Worm (Caenorhabditis elegans) whole organism, L3 larva: ENCODE data around the gene C08F8.15.

ENCODE experiments used
- aly-2 ChIP-seq: fragments of 150-350 bp; optimal IDR thresholded peaks from 2 replicates; lab custom pipeline; 2014; ENCODE audit warnings: missing biosample characterization, missing genetic modification characterization
- ceh-82 ChIP-seq: fragments of 150-350 bp; optimal IDR thresholded peaks from 2 replicates; lab custom pipeline; 2014; ENCODE audit warnings: missing biosample characterization, missing genetic modification characterization
- elt-1 ChIP-seq: fragments of 150-350 bp; optimal IDR thresholded peaks from 2 replicates; lab custom pipeline; 2014; ENCODE audit warnings: missing biosample characterization, missing genetic modification characterization
- elt-3 ChIP-seq, 3 experiments: fragments of 150-350 bp in 1 of 3; sonication (generic microtip) in 2 of 3; optimal IDR thresholded peaks; 2 replicates in 2 of 3; 4 replicates in 1 of 3; lab custom pipeline; 2014 to 2017; ENCODE audit warnings: missing biosample characterization in 3 of 3, missing genetic modification characterization in 3 of 3
- hmg-11 ChIP-seq: sonication (generic microtip); optimal IDR thresholded peaks from 2 replicates; lab custom pipeline; 2016; ENCODE audit warnings: missing genetic modification characterization, missing compliant biosample characterization
- lsy-12 ChIP-seq: sonication (generic microtip); optimal IDR thresholded peaks from 2 replicates; lab custom pipeline; 2016; ENCODE audit warnings: mild to moderate bottlenecking, missing genetic modification characterization, missing compliant biosample characterization
- nhr-25 ChIP-seq: sonication (generic microtip); optimal IDR thresholded peaks from 2 replicates; lab custom pipeline; 2017; ENCODE audit warnings: missing biosample characterization, missing genetic modification characterization
- nhr-76 ChIP-seq: fragments of 150-350 bp; sonication (generic microtip); optimal IDR thresholded peaks from 5 replicates; lab custom pipeline; 2014; ENCODE audit warnings: missing biosample characterization, missing genetic modification characterization
- nhr-77 ChIP-seq: fragments of 150-350 bp; optimal IDR thresholded peaks from 2 replicates; lab custom pipeline; 2014; ENCODE audit warnings: missing biosample characterization, missing genetic modification characterization
- pqm-1 ChIP-seq: fragments of 150-350 bp; optimal IDR thresholded peaks from 2 replicates; lab custom pipeline; 2017; ENCODE audit warnings: missing biosample characterization, missing genetic modification characterization, inconsistent platforms
- skn-1 ChIP-seq: fragments of 150-350 bp; optimal IDR thresholded peaks from 2 replicates; lab custom pipeline; 2014; ENCODE audit warnings: missing biosample characterization, missing genetic modification characterization
- snpc-4 ChIP-seq: fragments of 150-350 bp; optimal IDR thresholded peaks from 2 replicates; lab custom pipeline; 2014; ENCODE audit warnings: missing biosample characterization, missing genetic modification characterization
- unc-62 ChIP-seq: fragments of 150-350 bp; sonication (generic microtip); optimal IDR thresholded peaks from 4 replicates; lab custom pipeline; 2014; ENCODE audit warnings: missing biosample characterization, missing genetic modification reagents, missing genetic modification characterization
- ztf-11 ChIP-seq: fragments of 150-350 bp; optimal IDR thresholded peaks from 2 replicates; lab custom pipeline; 2014; ENCODE audit warnings: missing biosample characterization, missing genetic modification characterization

DNA sequence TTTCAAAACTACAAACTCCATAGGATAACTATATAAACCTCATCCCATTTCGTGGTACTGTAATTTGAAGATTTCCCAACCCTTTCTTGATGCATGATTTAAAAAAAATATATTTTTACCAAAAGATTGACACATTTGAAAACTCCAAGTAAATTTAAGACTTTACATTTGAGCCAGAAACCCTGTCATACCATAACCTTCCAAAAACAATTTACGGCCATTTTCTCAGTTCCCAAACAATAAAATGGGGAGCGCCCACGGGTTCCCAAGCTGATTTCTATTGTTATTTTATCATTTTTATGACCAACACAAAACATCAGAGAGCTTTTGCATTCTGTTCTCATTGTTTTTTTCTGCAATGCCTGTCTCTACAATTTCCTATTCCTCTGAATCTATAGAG is 48.0 kb downstream of the C08F8.15 start, which contains the start of gene clc-9:
- TF ChIP-seq skn-1 (tag; lab: Kevin White, UChicago), result no peak
- no peak for TF ChIP-seq aly-2 (tag; lab: Kevin White, UChicago)
- TF ChIP-seq nhr-76, result no peak
- no peak for TF ChIP-seq nhr-77 (tag; lab: Kevin White, UChicago)
- no peak for TF ChIP-seq ztf-11
- no peak for TF ChIP-seq ceh-82 (tag; lab: Kevin White, UChicago)
- no peak for TF ChIP-seq hmg-11 (tag; lab: Kevin White, UChicago)
- TF ChIP-seq unc-62 (GFP tag; lab: Kevin White, UChicago), result no peak
- no peak for TF ChIP-seq elt-3 (tag; optimal IDR thresholded peaks at IDR 0.05; lab: Kevin White, UChicago)
- no peak for TF ChIP-seq elt-1
- TF ChIP-seq nhr-25, result no peak
- no peak for TF ChIP-seq pqm-1
- TF ChIP-seq snpc-4 (tag; lab: Kevin White, UChicago), result no peak
- no peak for TF ChIP-seq lsy-12 (tag; lab: Kevin White, UChicago)
